Fruit fly (Drosophila melanogaster) whole organism: ENCODE measurements around the gene CG15435.

ENCODE experiments used
- CG8478 ChIP-seq: fragments of >200 bp; optimal IDR thresholded peaks from 2 replicates; lab custom pipeline; 2018; ENCODE audit warnings: inconsistent platforms
- Dll ChIP-seq: fragments of >200 bp; optimal IDR thresholded peaks from 2 replicates; lab custom pipeline; 2017
- EcR ChIP-seq, 2 experiments: fragments of >200 bp; optimal IDR thresholded peaks; 2 replicates each; lab custom pipeline; 2017; ENCODE audit warnings: missing biosample characterization in 2 of 2, missing genetic modification characterization in 2 of 2, missing genetic modification reagents in 2 of 2
- pan ChIP-seq: fragments of >200 bp; optimal IDR thresholded peaks from 2 replicates; lab custom pipeline; 2017
- psq ChIP-seq: fragments of >200 bp; optimal IDR thresholded peaks from 2 replicates; lab custom pipeline; 2017
- usp ChIP-seq: fragments of >200 bp; optimal IDR thresholded peaks from 2 replicates; lab custom pipeline; 2017; ENCODE audit warnings: missing biosample characterization, missing genetic modification characterization, mixed read lengths

DNA sequence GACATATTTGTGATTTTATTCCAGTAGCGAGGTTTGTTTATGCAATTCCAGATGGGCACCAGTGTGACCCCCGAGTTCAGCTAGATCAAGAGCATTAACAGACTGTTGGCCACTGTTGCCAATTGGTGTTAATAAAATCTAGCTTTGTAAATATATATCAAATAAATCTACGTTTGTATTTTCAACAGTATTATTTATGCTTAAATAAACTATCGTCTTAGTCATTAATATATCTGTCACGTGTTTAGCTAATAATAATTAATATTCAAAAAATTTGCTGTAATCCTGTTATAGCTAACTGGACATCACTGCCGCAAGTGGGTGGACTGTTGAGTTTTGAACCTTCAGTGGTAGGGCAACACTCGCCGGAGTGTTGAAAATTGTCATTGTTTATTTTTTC, at the start of gene CG15435, which contains the start of gene mRpL27:
- TF ChIP-seq EcR (GFP tag; optimal IDR thresholded peaks at IDR 0.05; lab: Kevin White, UChicago) (no peak), pan (lab: Kevin White, UChicago) (no peak), Dll (no peak), psq (lab: Kevin White, UChicago) (no peak), CG8478 (lab: Kevin White, UChicago) (no peak), usp (no peak)
